Fruit fly (Drosophila melanogaster): ENCODE data around the gene CG8813.

DNA sequence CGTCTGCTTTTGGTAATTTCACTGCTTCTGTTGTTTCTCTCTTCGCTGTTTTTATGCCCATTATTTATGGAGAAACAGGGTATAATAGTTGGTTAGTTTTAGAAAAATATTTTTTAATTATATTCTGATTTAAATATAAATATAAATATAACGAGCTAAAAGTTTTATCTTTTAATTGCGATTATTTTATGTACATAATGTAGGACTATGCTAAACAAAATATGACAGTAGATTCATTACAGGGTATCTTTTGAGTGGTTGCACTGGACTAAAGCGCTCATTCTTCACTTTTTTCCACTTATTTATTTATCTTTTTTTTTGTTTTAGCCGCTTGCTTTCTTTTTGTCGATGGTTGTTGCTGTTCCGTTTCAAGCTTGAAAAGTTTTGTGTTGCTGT is 35.6 kb downstream of the CG8813 start:
- no peak for TF ChIP-seq CG8478 (optimal IDR thresholded peaks at IDR 0.05)
- TF ChIP-seq CTCF (optimal IDR thresholded peaks at IDR 0.05): no peak
